Fruit fly (Drosophila melanogaster) whole organism, pupa: ENCODE data around the gene CG5921.

Source experiments
- CG10348 ChIP-seq: fragments of 200-800 bp; sonication (Bioruptor generic); IDR thresholded peaks from 2 replicates; pipeline ENCODE4 v1.3.6; 2022; ENCODE audit warnings: missing biosample characterization, missing genetic modification characterization
- CG12605 ChIP-seq: fragments of 200-800 bp; sonication (Bioruptor generic); IDR thresholded peaks from 2 replicates; pipeline ENCODE4 v1.3.6; 2022; ENCODE audit warnings: missing biosample characterization, missing genetic modification characterization
- CG13204 ChIP-seq: fragments of 200-800 bp; sonication (Bioruptor generic); optimal IDR thresholded peaks from 2 replicates; lab custom pipeline; 2018; ENCODE audit warnings: missing biosample characterization, mild to moderate bottlenecking, missing genetic modification characterization, moderate library complexity
- CG14655 ChIP-seq: fragments of 200-800 bp; sonication (Bioruptor generic); optimal IDR thresholded peaks from 3 replicates; lab custom pipeline; 2017; ENCODE audit warnings: mild to moderate bottlenecking, missing biosample characterization, missing genetic modification reagents, missing genetic modification characterization
- CG15710 ChIP-seq: fragments of 200-800 bp; sonication (Bioruptor generic); optimal IDR thresholded peaks from 2 replicates; lab custom pipeline; 2018; ENCODE audit warnings: missing biosample characterization, mild to moderate bottlenecking, missing genetic modification characterization, moderate library complexity
- CG17806 ChIP-seq: fragments of 200-800 bp; sonication (Bioruptor generic); optimal IDR thresholded peaks from 2 replicates; lab custom pipeline; 2018; ENCODE audit warnings: missing biosample characterization, mild to moderate bottlenecking, missing genetic modification characterization, moderate library complexity
- CG32121 ChIP-seq: fragments of 200-800 bp; sonication (Bioruptor generic); IDR thresholded peaks from 2 replicates; pipeline ENCODE4 v1.3.6; 2022; ENCODE audit warnings: missing biosample characterization, missing genetic modification characterization
- CG34367 ChIP-seq: fragments of 200-800 bp; sonication (Bioruptor generic); optimal IDR thresholded peaks from 2 replicates; lab custom pipeline; 2018; ENCODE audit warnings: missing biosample characterization, mild to moderate bottlenecking, missing genetic modification characterization
- CG4496 ChIP-seq: fragments of 200-800 bp; sonication (Bioruptor generic); IDR thresholded peaks from 3 replicates; pipeline ENCODE4 v1.3.6; 2022; ENCODE audit warnings: missing biosample characterization, missing genetic modification characterization
- CG8159 ChIP-seq: fragments of 200-800 bp; sonication (Bioruptor generic); optimal IDR thresholded peaks from 3 replicates; lab custom pipeline; 2018; ENCODE audit warnings: missing biosample characterization, mild to moderate bottlenecking, missing genetic modification characterization, moderate library complexity
- CG8301 ChIP-seq: fragments of 200-800 bp; sonication (Bioruptor generic); optimal IDR thresholded peaks from 2 replicates; lab custom pipeline; 2018; ENCODE audit warnings: missing biosample characterization, mild to moderate bottlenecking, missing genetic modification characterization
- CG9948 ChIP-seq: fragments of 200-800 bp; sonication (Bioruptor generic); optimal IDR thresholded peaks from 2 replicates; lab custom pipeline; 2018; ENCODE audit warnings: missing biosample characterization, mild to moderate bottlenecking, missing genetic modification characterization, moderate library complexity
- D1 ChIP-seq: fragments of 200-800 bp; sonication (Bioruptor generic); optimal IDR thresholded peaks from 2 replicates; lab custom pipeline; 2018; ENCODE audit warnings: missing biosample characterization, mild to moderate bottlenecking, missing genetic modification characterization, moderate library complexity
- EcR ChIP-seq: fragments of 200-800 bp; sonication (Bioruptor generic); optimal IDR thresholded peaks from 3 replicates; lab custom pipeline; 2019; ENCODE audit warnings: missing biosample characterization, missing genetic modification characterization, mild to moderate bottlenecking, moderate library complexity, missing genetic modification reagents
- Ets98B ChIP-seq: fragments of 200-800 bp; sonication (Bioruptor generic); IDR thresholded peaks from 2 replicates; pipeline ENCODE4 v1.3.6; 2022; ENCODE audit warnings: missing biosample characterization, missing genetic modification characterization
- Pif1A ChIP-seq: fragments of 200-800 bp; sonication (Bioruptor generic); optimal IDR thresholded peaks from 3 replicates; lab custom pipeline; 2016; ENCODE audit warnings: missing biosample characterization, missing genetic modification characterization
- Pif1B ChIP-seq: fragments of 200-800 bp; sonication (Bioruptor generic); optimal IDR thresholded peaks from 3 replicates; lab custom pipeline; 2016; ENCODE audit warnings: missing biosample characterization, missing genetic modification characterization
- Snoo ChIP-seq: fragments of 200-800 bp; sonication (Bioruptor generic); optimal IDR thresholded peaks from 3 replicates; lab custom pipeline; 2017; ENCODE audit warnings: missing biosample characterization, mild to moderate bottlenecking, missing genetic modification characterization, inconsistent platforms
- fd96Ca ChIP-seq: fragments of 200-800 bp; sonication (Bioruptor generic); IDR thresholded peaks from 3 replicates; pipeline ENCODE4 v1.3.6; 2022; ENCODE audit warnings: missing biosample characterization, missing genetic modification characterization
- gl ChIP-seq: fragments of 200-800 bp; sonication (Bioruptor generic); optimal IDR thresholded peaks from 2 replicates; lab custom pipeline; 2018; ENCODE audit warnings: missing biosample characterization, mild to moderate bottlenecking, missing genetic modification characterization
- rn ChIP-seq: fragments of 200-800 bp; sonication (Bioruptor generic); IDR thresholded peaks from 2 replicates; pipeline ENCODE4 v1.3.6; 2022; ENCODE audit warnings: missing biosample characterization, missing genetic modification characterization

Gene CG5921

dm6 chrX:6021414-6021813, 29.2 kb upstream of the CG5921 start:
- TF ChIP-seq CG32121 (no peak), rn (GFP tag; lab: Robert Waterston, UW) (no peak), CG9948 (tag; lab: Kevin White, UChicago) (no peak), gl (no peak), CG15710 (tag; lab: Kevin White, UChicago) (no peak), fd96Ca (0 out of 3 replicates have a peak, but pooled peaks have one; percentile 12), CG10348 (no peak), D1 (no peak), CG17806 (peak; percentile 8), Snoo (tag; lab: Kevin White, UChicago) (peak; percentile 17), CG8159 (peak; percentile 1), Ets98B (no peak), Pif1A (GFP tag; lab: Kevin White, UChicago) (no peak), CG4496 (no peak)

- TF ChIP-seq D1 (no peak), CG34367 (tag; lab: Kevin White, UChicago) (peak; percentile 23), CG9948 (tag; lab: Kevin White, UChicago) (peak; percentile 65), CG8159 (peak; percentile 57), CG13204 (GFP tag; lab: Kevin White, UChicago) (no peak), CG32121 (no peak), gl (no peak), fd96Ca (no peak), CG14655 (GFP tag; lab: Kevin White, UChicago) (peak; percentile 65), Pif1A (GFP tag; lab: Kevin White, UChicago) (peak; percentile 51), Ets98B (no peak), CG4496 (peak; percentile 27; the same call in 1 of the 3 replicates), Pif1B (peak; percentile 39), rn (GFP tag; lab: Robert Waterston, UW) (no peak), Snoo (tag; lab: Kevin White, UChicago) (peak; percentile 29), EcR (GFP tag; lab: Kevin White, UChicago) (no peak), CG15710 (tag; lab: Kevin White, UChicago) (peak; percentile 56), CG17806 (peak; percentile 67), CG12605 (GFP tag; lab: Robert Waterston, UW) (0 out of 2 replicates have a peak, but pooled peaks have one; percentile 36), CG10348 (no peak), CG8301 (tag; lab: Kevin White, UChicago) (peak; percentile 35)
- TF ChIP-seq, all 21 proteins: peak for 12
Observed at dm6 chrX:6022090-6022489, 28.5 kb upstream of the CG5921 start.

dm6 chrX:6024638-6025037, 26.0 kb upstream of the CG5921 start:
- TF ChIP-seq CG34367 (tag; lab: Kevin White, UChicago) = peak; percentile 39
- no peak for TF ChIP-seq Ets98B
- peak; percentile 50; the same call in 1 of the 3 replicates for TF ChIP-seq CG4496
- peak; percentile 41 for TF ChIP-seq EcR (GFP tag; lab: Kevin White, UChicago)
- no peak for TF ChIP-seq CG32121
- no peak for TF ChIP-seq CG10348
- TF ChIP-seq CG15710 (tag; lab: Kevin White, UChicago) = peak; percentile 66
- TF ChIP-seq Pif1B = peak; percentile 32
- TF ChIP-seq CG12605 (GFP tag; lab: Robert Waterston, UW) = no peak
- no peak for TF ChIP-seq CG14655 (GFP tag; lab: Kevin White, UChicago)
- TF ChIP-seq D1 = no peak
- TF ChIP-seq CG8159 = peak; percentile 73
- TF ChIP-seq fd96Ca = no peak
- 0 out of 2 replicates have a peak, but pooled peaks have one; percentile 10 for TF ChIP-seq rn (GFP tag; lab: Robert Waterston, UW)
- TF ChIP-seq gl = peak; percentile 11
- TF ChIP-seq Snoo (tag; lab: Kevin White, UChicago) = peak; percentile 27
- TF ChIP-seq Pif1A (GFP tag; lab: Kevin White, UChicago) = peak; percentile 22
- peak; percentile 54 for TF ChIP-seq CG17806
- TF ChIP-seq CG13204 (GFP tag; lab: Kevin White, UChicago) = peak; percentile 6
- TF ChIP-seq CG8301 (tag; lab: Kevin White, UChicago) = no peak
- TF ChIP-seq CG9948 (tag; lab: Kevin White, UChicago) = peak; percentile 38

dm6 chrX:6027846-6028245, 22.8 kb upstream of the CG5921 start:
- TF ChIP-seq CG32121 = peak; percentile 51; the same call in 1 of the 2 replicates
- peak; percentile 27 for TF ChIP-seq CG13204 (GFP tag; lab: Kevin White, UChicago)
- peak; percentile 64 for TF ChIP-seq CG17806
- TF ChIP-seq CG8301 (tag; lab: Kevin White, UChicago) = peak; percentile 56
- TF ChIP-seq CG34367 (tag; lab: Kevin White, UChicago) = peak; percentile 56
- TF ChIP-seq CG4496 = peak; percentile 87
- TF ChIP-seq CG14655 (GFP tag; lab: Kevin White, UChicago) = peak; percentile 65
- TF ChIP-seq fd96Ca = peak; percentile 31; the same call in 1 of the 3 replicates
- peak; percentile 75 for TF ChIP-seq CG8159
- TF ChIP-seq gl = peak; percentile 43
- peak; percentile 58 for TF ChIP-seq Pif1A (GFP tag; lab: Kevin White, UChicago)
- TF ChIP-seq Snoo (tag; lab: Kevin White, UChicago) = peak; percentile 34
- peak; percentile 53 for TF ChIP-seq Pif1B
- no peak for TF ChIP-seq D1
- no peak for TF ChIP-seq EcR (GFP tag; lab: Kevin White, UChicago)
- peak; percentile 68 for TF ChIP-seq CG12605 (GFP tag; lab: Robert Waterston, UW)
- peak; percentile 71 for TF ChIP-seq CG15710 (tag; lab: Kevin White, UChicago)
- TF ChIP-seq Ets98B = peak; percentile 72
- TF ChIP-seq CG9948 (tag; lab: Kevin White, UChicago) = peak; percentile 54
- TF ChIP-seq CG10348 = no peak
- 0 out of 2 replicates have a peak, but pooled peaks have one; percentile 16 for TF ChIP-seq rn (GFP tag; lab: Robert Waterston, UW)

dm6 chrX:6029015-6029414, 21.6 kb upstream of the CG5921 start:
- no peak for TF ChIP-seq CG12605 (GFP tag; lab: Robert Waterston, UW)
- no peak for TF ChIP-seq CG14655 (GFP tag; lab: Kevin White, UChicago)
- no peak for TF ChIP-seq CG15710 (tag; lab: Kevin White, UChicago)

- peak; percentile 13 for TF ChIP-seq Pif1B
- no peak for TF ChIP-seq Pif1A (GFP tag; lab: Kevin White, UChicago)
- no peak for TF ChIP-seq D1
- TF ChIP-seq CG8159 = peak; percentile 6
- TF ChIP-seq CG17806 = peak; percentile 15
- TF ChIP-seq EcR (GFP tag; lab: Kevin White, UChicago) = no peak
- no peak for TF ChIP-seq gl
- no peak for TF ChIP-seq CG4496
- no peak for TF ChIP-seq Ets98B
- no peak for TF ChIP-seq CG12605 (GFP tag; lab: Robert Waterston, UW)
- no peak for TF ChIP-seq CG9948 (tag; lab: Kevin White, UChicago)
- no peak for TF ChIP-seq CG14655 (GFP tag; lab: Kevin White, UChicago)
- no peak for TF ChIP-seq rn (GFP tag; lab: Robert Waterston, UW)
- no peak for TF ChIP-seq CG15710 (tag; lab: Kevin White, UChicago)
- no peak for TF ChIP-seq CG10348
- no peak for TF ChIP-seq CG13204 (GFP tag; lab: Kevin White, UChicago)
- no peak for TF ChIP-seq CG8301 (tag; lab: Kevin White, UChicago)
- no peak for TF ChIP-seq CG32121
- peak; percentile 43 for TF ChIP-seq Snoo (tag; lab: Kevin White, UChicago)
- no peak for TF ChIP-seq fd96Ca
- TF ChIP-seq CG34367 (tag; lab: Kevin White, UChicago) = no peak
Observed at dm6 chrX:6030010-6030409, 20.6 kb upstream of the CG5921 start.
